Fruit fly (Drosophila melanogaster) whole organism, pupa: ENCODE results near the gene CG43373.

Source experiments
- CG12605 ChIP-seq: fragments of 200-800 bp; sonication (Bioruptor generic); IDR thresholded peaks from 2 replicates; pipeline ENCODE4 v1.3.6; 2022; ENCODE audit warnings: missing biosample characterization, missing genetic modification characterization
- Pif1A ChIP-seq: fragments of 200-800 bp; sonication (Bioruptor generic); optimal IDR thresholded peaks from 3 replicates; lab custom pipeline; 2016; ENCODE audit warnings: missing biosample characterization, missing genetic modification characterization

DNA sequence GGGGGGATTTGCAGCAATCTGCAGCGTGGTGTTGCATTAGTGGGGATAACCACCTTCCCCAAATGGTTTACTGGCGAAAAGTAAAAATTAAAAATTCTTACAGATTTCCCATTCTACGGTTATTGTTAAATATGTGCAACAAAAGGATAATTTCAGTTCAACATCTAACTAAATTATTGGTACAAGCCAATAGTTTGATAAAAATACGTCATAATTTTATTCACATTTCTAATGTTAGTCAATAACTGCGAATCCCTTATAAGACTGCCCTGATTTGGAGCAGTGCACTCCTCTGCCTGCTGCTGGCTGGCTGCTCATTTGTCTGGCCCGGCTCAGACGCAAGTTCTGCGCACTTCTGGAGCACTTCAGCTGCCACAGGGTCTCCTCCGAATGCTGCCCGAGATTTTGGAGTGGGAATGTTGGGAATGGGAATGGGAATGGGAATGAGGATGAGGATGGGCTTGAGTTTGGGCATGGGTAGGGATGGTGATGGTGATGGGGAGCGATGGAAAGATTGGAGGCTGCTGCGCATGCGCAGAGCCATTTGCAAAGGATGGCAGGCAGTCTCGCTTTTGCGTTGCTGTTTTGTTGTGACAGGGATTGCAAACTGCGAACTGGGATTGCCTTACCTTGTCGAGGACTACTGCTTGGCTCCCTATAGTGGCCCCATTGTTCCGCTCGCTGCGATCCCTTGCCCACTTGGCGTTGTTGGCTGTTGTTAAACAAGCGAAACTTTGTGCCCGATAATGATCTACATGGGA, 53.2 kb downstream of the CG43373 start:
- TF ChIP-seq Pif1A (GFP tag; lab: Kevin White, UChicago) (peak; percentile 16), CG12605 (no peak)
